Fruit fly (Drosophila melanogaster) whole organism, embryonic: Measurements from ENCODE around the gene CG12992.

Experiments
- BtbVII ChIP-seq: fragments of 200-800 bp; sonication (Bioruptor generic); optimal IDR thresholded peaks from 3 replicates; lab custom pipeline; 2017; ENCODE audit warnings: missing biosample characterization, mild to moderate bottlenecking, missing genetic modification characterization
- CG10959 ChIP-seq: fragments of 200-800 bp; sonication (Bioruptor generic); IDR thresholded peaks from 2 replicates; pipeline ENCODE4 v1.3.6; 2022; ENCODE audit warnings: missing biosample characterization, missing genetic modification characterization
- CG10979 ChIP-seq: fragments of 200-800 bp; sonication (Bioruptor generic); optimal IDR thresholded peaks from 2 replicates; lab custom pipeline; 2018; ENCODE audit warnings: missing biosample characterization, mild to moderate bottlenecking, missing genetic modification characterization, moderate library complexity
- CG11696 ChIP-seq: fragments of 200-800 bp; sonication (Bioruptor generic); IDR thresholded peaks from 2 replicates; pipeline ENCODE4 v1.3.6; 2022; ENCODE audit warnings: missing biosample characterization, missing genetic modification characterization
- CG12155 ChIP-seq: fragments of 200-800 bp; sonication (Bioruptor generic); optimal IDR thresholded peaks from 3 replicates; lab custom pipeline; 2016; ENCODE audit warnings: missing biosample characterization, missing genetic modification characterization
- CG12391 ChIP-seq: fragments of 200-800 bp; sonication (Bioruptor generic); optimal IDR thresholded peaks from 3 replicates; lab custom pipeline; 2018; ENCODE audit warnings: missing biosample characterization, mild to moderate bottlenecking, missing genetic modification characterization, moderate library complexity
- CG14050 ChIP-seq: fragments of 200-800 bp; sonication (Bioruptor generic); IDR thresholded peaks from 3 replicates; pipeline ENCODE4 v1.3.6; 2022; ENCODE audit warnings: missing biosample characterization, missing genetic modification characterization
- CG15479 ChIP-seq: fragments of 200-800 bp; sonication (Bioruptor generic); optimal IDR thresholded peaks from 3 replicates; lab custom pipeline; 2019; ENCODE audit warnings: missing biosample characterization, mild to moderate bottlenecking, missing genetic modification characterization, moderate library complexity
- CG18619 ChIP-seq: fragments of 200-800 bp; sonication (Bioruptor generic); optimal IDR thresholded peaks from 3 replicates; lab custom pipeline; 2017; ENCODE audit warnings: missing biosample characterization, mild to moderate bottlenecking, missing genetic modification characterization
- CG2712 ChIP-seq: fragments of 200-800 bp; optimal IDR thresholded peaks from 3 replicates; lab custom pipeline; 2019; ENCODE audit warnings: missing biosample characterization, mild to moderate bottlenecking, missing genetic modification characterization, moderate library complexity
- CG4282 ChIP-seq: fragments of 200-800 bp; sonication (Bioruptor generic); optimal IDR thresholded peaks from 2 replicates; lab custom pipeline; 2016; ENCODE audit warnings: missing biosample characterization, missing genetic modification characterization
- CG6765 ChIP-seq: fragments of 200-800 bp; sonication (Bioruptor generic); optimal IDR thresholded peaks from 3 replicates; lab custom pipeline; 2017; ENCODE audit warnings: missing biosample characterization, mild to moderate bottlenecking, missing genetic modification characterization
- CG7839 ChIP-seq: fragments of 200-800 bp; sonication (Bioruptor generic); optimal IDR thresholded peaks from 3 replicates; lab custom pipeline; 2018; ENCODE audit warnings: missing biosample characterization, mild to moderate bottlenecking, missing genetic modification characterization, moderate library complexity
- CG7928 ChIP-seq: fragments of 200-800 bp; sonication (Bioruptor generic); optimal IDR thresholded peaks from 2 replicates; lab custom pipeline; 2017; ENCODE audit warnings: missing biosample characterization, mild to moderate bottlenecking, missing genetic modification characterization
- CG9609 ChIP-seq: fragments of 200-800 bp; sonication (Bioruptor generic); optimal IDR thresholded peaks from 3 replicates; lab custom pipeline; 2016; ENCODE audit warnings: missing biosample characterization, missing genetic modification characterization
- CHES-1-like ChIP-seq: fragments of 200-800 bp; sonication (Bioruptor generic); optimal IDR thresholded peaks from 2 replicates; lab custom pipeline; 2016; ENCODE audit warnings: missing biosample characterization, missing genetic modification characterization
- Camta ChIP-seq: fragments of 200-800 bp; sonication (Bioruptor generic); optimal IDR thresholded peaks from 2 replicates; lab custom pipeline; 2016; ENCODE audit warnings: missing biosample characterization, missing genetic modification characterization
- D19A ChIP-seq: fragments of 200-800 bp; optimal IDR thresholded peaks from 3 replicates; lab custom pipeline; 2019; ENCODE audit warnings: missing biosample characterization, mild to moderate bottlenecking, missing genetic modification characterization, moderate library complexity
- Dp ChIP-seq: fragments of 200-800 bp; sonication (Bioruptor generic); optimal IDR thresholded peaks from 2 replicates; lab custom pipeline; 2018; ENCODE audit warnings: missing biosample characterization, mild to moderate bottlenecking, missing genetic modification characterization, moderate library complexity
- Drgx ChIP-seq: fragments of 200-800 bp; sonication (Bioruptor generic); IDR thresholded peaks from 2 replicates; pipeline ENCODE4 v1.3.6; 2022; ENCODE audit warnings: missing biosample characterization, missing genetic modification characterization
- ERR ChIP-seq: fragments of 200-800 bp; sonication (Bioruptor generic); optimal IDR thresholded peaks from 2 replicates; lab custom pipeline; 2016; ENCODE audit warnings: missing biosample characterization, missing genetic modification characterization
- Fer1 ChIP-seq: fragments of 200-800 bp; sonication (Bioruptor generic); optimal IDR thresholded peaks from 2 replicates; lab custom pipeline; 2017; ENCODE audit warnings: missing biosample characterization, mild to moderate bottlenecking, missing genetic modification characterization
- Hr51 ChIP-seq, 2 experiments: fragments of 200-800 bp; sonication (Bioruptor generic); optimal IDR thresholded peaks; 2 replicates in 1 of 2; 3 replicates in 1 of 2; lab custom pipeline; 2016 to 2018; ENCODE audit warnings: missing biosample characterization in 2 of 2, missing genetic modification characterization in 2 of 2, mild to moderate bottlenecking in 1 of 2, moderate library complexity in 1 of 2
- Lhr ChIP-seq: fragments of 200-800 bp; sonication (Bioruptor generic); optimal IDR thresholded peaks from 3 replicates; lab custom pipeline; 2017; ENCODE audit warnings: mild to moderate bottlenecking, missing biosample characterization, missing genetic modification reagents, missing genetic modification characterization
- Lim3 ChIP-seq: fragments of 200-800 bp; sonication (Bioruptor generic); IDR thresholded peaks from 2 replicates; pipeline ENCODE4 v1.3.6; 2022; ENCODE audit warnings: missing biosample characterization, missing genetic modification characterization
- Nf-YB ChIP-seq: fragments of 200-800 bp; sonication (Bioruptor generic); optimal IDR thresholded peaks from 3 replicates; lab custom pipeline; 2019; ENCODE audit warnings: missing biosample characterization, mild to moderate bottlenecking, missing genetic modification characterization, moderate library complexity
- Nf-YC ChIP-seq: fragments of 200-800 bp; optimal IDR thresholded peaks from 3 replicates; lab custom pipeline; 2019; ENCODE audit warnings: missing biosample characterization, mild to moderate bottlenecking, missing genetic modification characterization, moderate library complexity
- Optix ChIP-seq: fragments of 200-800 bp; sonication (Bioruptor generic); IDR thresholded peaks from 3 replicates; pipeline ENCODE4 v1.3.6; 2022; ENCODE audit warnings: missing biosample characterization, missing genetic modification characterization
- Sry-δ ChIP-seq: fragments of 200-800 bp; sonication (Bioruptor generic); optimal IDR thresholded peaks from 2 replicates; lab custom pipeline; 2016; ENCODE audit warnings: missing biosample characterization, missing genetic modification characterization
- Usf ChIP-seq: fragments of 200-800 bp; sonication (Bioruptor generic); optimal IDR thresholded peaks from 2 replicates; lab custom pipeline; 2017; ENCODE audit warnings: missing genotype, missing biosample characterization, missing genetic modification characterization
- abd-A ChIP-seq: fragments of 200-800 bp; sonication (Bioruptor generic); optimal IDR thresholded peaks from 3 replicates; lab custom pipeline; 2019; ENCODE audit warnings: missing biosample characterization, mild to moderate bottlenecking, missing genetic modification characterization, moderate library complexity
- ap ChIP-seq: fragments of 200-800 bp; sonication (Bioruptor generic); IDR thresholded peaks from 2 replicates; pipeline ENCODE4 v1.3.6; 2022; ENCODE audit warnings: missing biosample characterization, missing genetic modification characterization
- az2 ChIP-seq: fragments of 200-800 bp; sonication (Bioruptor generic); optimal IDR thresholded peaks from 3 replicates; lab custom pipeline; 2016; ENCODE audit warnings: missing biosample characterization, missing genetic modification characterization
- bsh ChIP-seq, 2 experiments: fragments of 200-800 bp; sonication (Bioruptor generic); optimal IDR thresholded peaks; 2 replicates each; lab custom pipeline; 2017 to 2018; ENCODE audit warnings: mild to moderate bottlenecking in 2 of 2, missing biosample characterization in 2 of 2, missing genetic modification characterization in 2 of 2, moderate library complexity in 1 of 2
- dysf ChIP-seq: fragments of 200-800 bp; sonication (Bioruptor generic); IDR thresholded peaks from 3 replicates; pipeline ENCODE4 v1.3.6; 2022; ENCODE audit warnings: missing biosample characterization, missing genetic modification characterization
- exex ChIP-seq: fragments of 200-800 bp; sonication (Bioruptor generic); optimal IDR thresholded peaks from 4 replicates; lab custom pipeline; 2018; ENCODE audit warnings: missing biosample characterization, mild to moderate bottlenecking, missing genetic modification characterization, moderate library complexity
- gem ChIP-seq: fragments of 200-800 bp; sonication (Bioruptor generic); optimal IDR thresholded peaks from 2 replicates; lab custom pipeline; 2019; ENCODE audit warnings: missing biosample characterization, mild to moderate bottlenecking, missing genetic modification characterization, moderate library complexity
- grn ChIP-seq: fragments of 200-800 bp; sonication (Bioruptor generic); optimal IDR thresholded peaks from 3 replicates; lab custom pipeline; 2017; ENCODE audit warnings: missing biosample characterization, missing genetic modification characterization
- hth ChIP-seq: fragments of >200 bp; optimal IDR thresholded peaks from 2 replicates; lab custom pipeline; 2017; ENCODE audit warnings: inconsistent platforms
- ken ChIP-seq: fragments of 200-800 bp; sonication (Bioruptor generic); IDR thresholded peaks from 3 replicates; pipeline ENCODE4 v1.3.6; 2022; ENCODE audit warnings: missing biosample characterization, missing genetic modification characterization
- p53 ChIP-seq: fragments of 200-800 bp; sonication (Bioruptor generic); optimal IDR thresholded peaks from 2 replicates; lab custom pipeline; 2016; ENCODE audit warnings: missing biosample characterization, missing genetic modification characterization
- pb ChIP-seq: fragments of 200-800 bp; sonication (Bioruptor generic); optimal IDR thresholded peaks from 3 replicates; lab custom pipeline; 2016; ENCODE audit warnings: missing biosample characterization, missing genetic modification characterization
- repo ChIP-seq: fragments of 200-800 bp; sonication (Bioruptor generic); optimal IDR thresholded peaks from 2 replicates; lab custom pipeline; 2016; ENCODE audit warnings: missing biosample characterization, missing genetic modification characterization
- row ChIP-seq: fragments of 200-800 bp; sonication (Bioruptor generic); IDR thresholded peaks from 3 replicates; pipeline ENCODE4 v1.3.6; 2022; ENCODE audit warnings: missing biosample characterization, missing genetic modification characterization
- sisA ChIP-seq: fragments of 200-800 bp; sonication (Bioruptor generic); IDR thresholded peaks from 2 replicates; pipeline ENCODE4 v1.3.6; 2022; ENCODE audit warnings: missing biosample characterization, missing genetic modification characterization
- slou ChIP-seq: fragments of 200-800 bp; sonication (Bioruptor generic); optimal IDR thresholded peaks from 3 replicates; lab custom pipeline; 2016; ENCODE audit warnings: missing biosample characterization, missing genetic modification characterization
- sna ChIP-seq: fragments of 200-800 bp; sonication (Bioruptor generic); IDR thresholded peaks from 2 replicates; pipeline ENCODE4 v1.3.6; 2022; ENCODE audit warnings: missing biosample characterization, missing genetic modification characterization; ENCODE audit not compliant: partially characterized antibody
- stc ChIP-seq: fragments of 200-800 bp; sonication (Bioruptor generic); IDR thresholded peaks from 2 replicates; pipeline ENCODE4 v1.3.6; 2022; ENCODE audit warnings: missing biosample characterization, missing genetic modification characterization
- sug ChIP-seq: fragments of 200-800 bp; optimal IDR thresholded peaks from 2 replicates; lab custom pipeline; 2019; ENCODE audit warnings: missing biosample characterization, mild to moderate bottlenecking, missing genetic modification characterization, moderate library complexity
- usp ChIP-seq: fragments of >200 bp; optimal IDR thresholded peaks from 2 replicates; lab custom pipeline; 2017; ENCODE audit warnings: missing biosample characterization, missing genetic modification characterization

The CG12992 gene

DNA sequence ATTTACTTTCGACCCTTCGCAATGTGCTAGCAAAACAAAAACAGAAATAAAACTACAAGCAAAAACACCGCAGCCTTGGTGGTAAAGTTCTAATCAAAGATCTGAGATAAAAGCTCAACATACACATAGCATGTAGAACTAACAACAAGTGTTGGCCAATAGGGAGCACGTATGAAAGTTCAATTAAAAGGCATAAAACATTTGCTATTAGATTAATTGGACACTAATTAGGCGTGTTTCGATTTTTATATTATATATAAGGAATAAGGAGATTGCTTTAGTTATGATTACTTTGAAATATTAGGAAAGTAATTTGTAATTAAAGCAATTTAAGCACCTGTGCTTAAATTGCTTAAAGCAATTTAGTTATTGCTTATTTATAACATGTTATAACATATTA is 12.1 kb upstream of the CG12992 start:
- TF ChIP-seq CG12155 (no peak), Nf-YB (GFP tag; lab: Kevin White, UChicago) (peak; percentile 60), exex (peak; percentile 80), CG18619 (GFP tag; lab: Kevin White, UChicago) (no peak), grn (peak; percentile 28), CG11696 (GFP tag; lab: Robert Waterston, UW) (no peak), az2 (GFP tag; lab: Kevin White, UChicago) (no peak), stc (no peak), Nf-YC (peak; percentile 49), bsh (GFP tag; optimal IDR thresholded peaks at IDR 0.05; lab: Kevin White, UChicago) (no peak), Usf (no peak), repo (GFP tag; lab: Kevin White, UChicago) (no peak), ERR (no peak), abd-A (no peak), row (GFP tag; lab: Robert Waterston, UW) (peak; percentile 21; the same call in 1 of the 3 replicates)

DNA sequence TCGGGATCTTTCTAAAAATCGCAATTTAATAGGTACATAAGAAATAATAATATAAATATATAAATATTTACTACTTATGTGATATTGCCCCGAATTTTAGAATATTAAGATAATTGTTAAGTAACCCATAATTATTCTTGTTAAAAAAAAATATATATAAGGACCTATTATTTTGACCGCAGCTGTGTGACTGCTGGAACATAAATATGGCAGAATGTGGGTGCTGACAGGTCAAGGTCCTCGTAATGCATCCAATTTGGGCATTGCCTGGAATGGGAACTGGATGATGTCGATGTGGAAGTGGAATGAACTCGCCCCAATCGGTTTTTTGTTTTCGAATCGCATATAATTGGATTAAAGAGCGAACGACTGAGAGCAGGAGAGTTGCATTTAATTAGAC is 11.3 kb upstream of the CG12992 start:
- TF ChIP-seq CG2712 (tag; lab: Kevin White, UChicago) = peak; percentile 8
- no peak for TF ChIP-seq p53 (GFP tag; lab: Kevin White, UChicago)
- TF ChIP-seq CG12391 (tag; lab: Kevin White, UChicago) = no peak
- peak; percentile 6 for TF ChIP-seq gem (tag; lab: Kevin White, UChicago)
- peak; percentile 57 for TF ChIP-seq CG11696 (GFP tag; lab: Robert Waterston, UW)
- no peak for TF ChIP-seq CG10959 (GFP tag; lab: Robert Waterston, UW)
- TF ChIP-seq pb (GFP tag; lab: Kevin White, UChicago) = no peak

DNA sequence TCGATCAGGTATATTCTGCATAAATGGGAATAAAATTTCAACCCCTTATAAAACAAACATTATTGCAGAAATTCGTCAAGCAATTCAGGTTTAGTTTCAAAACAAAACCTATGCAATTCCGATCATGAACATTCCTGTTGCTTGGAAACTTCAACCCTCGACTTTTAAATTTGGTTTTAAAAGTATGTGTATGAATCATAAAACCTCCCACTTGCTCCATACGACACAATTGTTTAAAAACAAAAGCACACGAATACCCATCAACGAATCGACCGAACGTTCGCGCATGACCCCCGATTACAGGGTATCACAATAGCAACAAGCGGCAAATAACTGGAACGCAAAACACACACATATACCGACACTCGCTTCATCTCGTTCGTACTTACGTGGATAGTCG is 10.5 kb upstream of the CG12992 start:
- TF ChIP-seq dysf (GFP tag; lab: Robert Waterston, UW) (0 out of 3 replicates have a peak, but pooled peaks have one; percentile 20), Sry-δ (no peak), Drgx (GFP tag; lab: Robert Waterston, UW) (no peak), gem (tag; lab: Kevin White, UChicago) (peak; percentile 55), Camta (GFP tag; lab: Kevin White, UChicago) (no peak), ap (GFP tag; lab: Robert Waterston, UW) (no peak), CG9609 (GFP tag; lab: Kevin White, UChicago) (peak; percentile 33), Lhr (GFP tag; lab: Kevin White, UChicago) (no peak), sisA (GFP tag; lab: Robert Waterston, UW) (0 out of 2 replicates have a peak, but pooled peaks have one; percentile 29), ken (GFP tag; lab: Robert Waterston, UW) (no peak), Lim3 (GFP tag; lab: Robert Waterston, UW) (no peak), CHES-1-like (peak; percentile 16), usp (GFP tag; lab: Kevin White, UChicago) (no peak), Fer1 (GFP tag; lab: Kevin White, UChicago) (no peak), BtbVII (no peak), sna (GFP tag; lab: Robert Waterston, UW) (no peak), CG6765 (GFP tag; lab: Kevin White, UChicago) (no peak), D19A (tag; lab: Kevin White, UChicago) (no peak), CG4282 (GFP tag; lab: Kevin White, UChicago) (no peak), Hr51 (GFP tag; optimal IDR thresholded peaks at IDR 0.05; lab: Kevin White, UChicago) (peak in 1 of 2 experiments; percentile 29), CG15479 (GFP tag; lab: Kevin White, UChicago) (no peak), slou (GFP tag; lab: Kevin White, UChicago) (no peak), hth (lab: Kevin White, UChicago) (no peak), Optix (GFP tag; lab: Robert Waterston, UW) (no peak), Nf-YB (GFP tag; lab: Kevin White, UChicago) (no peak), Dp (GFP tag; lab: Kevin White, UChicago) (no peak), Nf-YC (no peak), CG10979 (tag; lab: Kevin White, UChicago) (peak; percentile 16), CG7839 (tag; lab: Kevin White, UChicago) (peak; percentile 32), sug (tag; lab: Kevin White, UChicago) (no peak), CG14050 (GFP tag; lab: Robert Waterston, UW) (no peak), CG7928 (GFP tag; lab: Kevin White, UChicago) (no peak)
